Fruit fly (Drosophila melanogaster): Measurements from ENCODE around the gene Rbp9.
A peak's percentile ranks its signal among the peaks of the same experiment; 100 is the strongest.

Gene Rbp9

dm6 chr2L:2992664-2993174 lies 38.2 kb downstream of the Rbp9 start, which contains the start of the genes okr and CG3558 (continued):
- TF ChIP-seq CG18599 (GFP tag; optimal IDR thresholded peaks at IDR 0.05), result no peak
- peak; percentile 70; the same call in 1 of the 3 replicates for TF ChIP-seq zen2 (GFP tag; IDR thresholded peaks at IDR 0.05; ENCODE audit: partially characterized antibody)
- peak; percentile 83 for TF ChIP-seq phol (tag; optimal IDR thresholded peaks at IDR 0.05)
- no peak for TF ChIP-seq CG4328 (GFP tag; optimal IDR thresholded peaks at IDR 0.05)
- TF ChIP-seq Xrp1 (GFP tag; IDR thresholded peaks at IDR 0.05), result no peak
- TF ChIP-seq kni (GFP tag; optimal IDR thresholded peaks at IDR 0.05), result no peak
- TF ChIP-seq CG30431 (GFP tag; optimal IDR thresholded peaks at IDR 0.05), result no peak
- TF ChIP-seq sqz (GFP tag; optimal IDR thresholded peaks at IDR 0.05), result no peak
- no peak for TF ChIP-seq CG15479 (GFP tag; optimal IDR thresholded peaks at IDR 0.05)
- TF ChIP-seq NFAT (GFP tag; IDR thresholded peaks at IDR 0.05), result no peak
- no peak for TF ChIP-seq HHEX (GFP tag; optimal IDR thresholded peaks at IDR 0.05)
- peak; percentile 72 for TF ChIP-seq inv (GFP tag; IDR thresholded peaks at IDR 0.05; ENCODE audit: partially characterized antibody)
- no peak for TF ChIP-seq p53 (GFP tag; optimal IDR thresholded peaks at IDR 0.05)
- no peak for TF ChIP-seq CG6765 (GFP tag; optimal IDR thresholded peaks at IDR 0.05)
- no peak for TF ChIP-seq dimm (GFP tag; IDR thresholded peaks at IDR 0.05)
- TF ChIP-seq Opbp (GFP tag; IDR thresholded peaks at IDR 0.05; ENCODE audit: partially characterized antibody), result peak; percentile 69; the same call in 2 of the 3 replicates
- TF ChIP-seq trem (tag; optimal IDR thresholded peaks at IDR 0.05), result peak; percentile 91
- TF ChIP-seq CG2875 (GFP tag; optimal IDR thresholded peaks at IDR 0.05), result no peak
- TF ChIP-seq Ets97D (GFP tag; optimal IDR thresholded peaks at IDR 0.05), result peak; percentile 48
- no peak for TF ChIP-seq otp (GFP tag; IDR thresholded peaks at IDR 0.05)
- no peak for TF ChIP-seq ssp (GFP tag; IDR thresholded peaks at IDR 0.05)
- peak; percentile 77 for TF ChIP-seq sna (GFP tag; IDR thresholded peaks at IDR 0.05; ENCODE audit: partially characterized antibody)
- TF ChIP-seq CG6254 (GFP tag; optimal IDR thresholded peaks at IDR 0.05), result peak; percentile 0
- peak; percentile 63 for TF ChIP-seq Sin3A (optimal IDR thresholded peaks at IDR 0.05)
- no peak for TF ChIP-seq CG6654 (GFP tag; optimal IDR thresholded peaks at IDR 0.05)
- TF ChIP-seq CTCF (GFP tag; optimal IDR thresholded peaks at IDR 0.05), result no peak
- no peak for TF ChIP-seq Bdp1 (GFP tag; optimal IDR thresholded peaks at IDR 0.05)
- TF ChIP-seq ci (GFP tag; IDR thresholded peaks at IDR 0.05), result no peak
- TF ChIP-seq CG34224 (GFP tag; IDR thresholded peaks at IDR 0.05; ENCODE audit: partially characterized antibody), result peak; percentile 94
- TF ChIP-seq croc (GFP tag; conservative IDR thresholded peaks at IDR 0.05), result no peak
- no peak for TF ChIP-seq CG3726 (GFP tag; IDR thresholded peaks at IDR 0.05)
- no peak for TF ChIP-seq sisA (GFP tag; IDR thresholded peaks at IDR 0.05)
- no peak for TF ChIP-seq jigr1 (GFP tag; IDR thresholded peaks at IDR 0.05)
- TF ChIP-seq CG15696 (tag; optimal IDR thresholded peaks at IDR 0.05), result no peak
- TF ChIP-seq TFAM (GFP tag; optimal IDR thresholded peaks at IDR 0.05), result no peak
- TF ChIP-seq HmgD (GFP tag; optimal IDR thresholded peaks at IDR 0.05), result no peak
- peak; percentile 76 for TF ChIP-seq vnd (GFP tag; IDR thresholded peaks at IDR 0.05; ENCODE audit: partially characterized antibody)
- no peak for TF ChIP-seq rib (GFP tag; IDR thresholded peaks at IDR 0.05)
- TF ChIP-seq CG9727 (GFP tag; optimal IDR thresholded peaks at IDR 0.05), result no peak
- TF ChIP-seq hbn (GFP tag; IDR thresholded peaks at IDR 0.05; ENCODE audit: partially characterized antibody), result peak; percentile 80
- peak; percentile 0 for TF ChIP-seq CG33213 (GFP tag; optimal IDR thresholded peaks at IDR 0.05)
- TF ChIP-seq Stat92E (GFP tag; optimal IDR thresholded peaks at IDR 0.05), result no peak
- TF ChIP-seq CG17186 (GFP tag; optimal IDR thresholded peaks at IDR 0.05), result peak; percentile 59
- TF ChIP-seq ems (GFP tag; optimal IDR thresholded peaks at IDR 0.05), result no peak
- no peak for TF ChIP-seq caup (GFP tag; optimal IDR thresholded peaks at IDR 0.05; ENCODE audit: severe bottlenecking)
- no peak for TF ChIP-seq chif (GFP tag; optimal IDR thresholded peaks at IDR 0.05)
- TF ChIP-seq CG9797 (GFP tag; optimal IDR thresholded peaks at IDR 0.05), result peak; percentile 83
- TF ChIP-seq Oli (tag; optimal IDR thresholded peaks at IDR 0.05), result no peak
- TF ChIP-seq CG12391 (tag; optimal IDR thresholded peaks at IDR 0.05), result peak; percentile 9
- TF ChIP-seq Xbp1 (GFP tag; optimal IDR thresholded peaks at IDR 0.05), result no peak
- TF ChIP-seq emc (GFP tag; optimal IDR thresholded peaks at IDR 0.05), result no peak

Data from whole organism, embryonic.